Worm (Caenorhabditis elegans) whole organism, L3 larva: Measurements from ENCODE around the gene icln-1.

Experiments
- ama-1 ChIP-seq: fragments of 150-350 bp; optimal IDR thresholded peaks from 2 replicates; lab custom pipeline; 2018
- elt-3 ChIP-seq, 3 experiments: fragments of 150-350 bp in 1 of 3; sonication (generic microtip) in 2 of 3; optimal IDR thresholded peaks; 2 replicates in 2 of 3; 4 replicates in 1 of 3; lab custom pipeline; 2014 to 2017; ENCODE audit warnings: missing biosample characterization in 3 of 3, missing genetic modification characterization in 3 of 3
- jun-1 ChIP-seq: fragments of 150-350 bp; optimal IDR thresholded peaks from 2 replicates; lab custom pipeline; 2014; ENCODE audit warnings: missing biosample characterization, missing genetic modification reagents, missing genetic modification characterization
- mml-1 ChIP-seq: fragments of 150-350 bp; sonication (generic microtip); optimal IDR thresholded peaks from 3 replicates; lab custom pipeline; 2014; ENCODE audit warnings: missing biosample characterization, missing genetic modification characterization
- nhr-67 ChIP-seq: fragments of 150-350 bp; optimal IDR thresholded peaks from 2 replicates; lab custom pipeline; 2014; ENCODE audit warnings: missing biosample characterization, missing genetic modification characterization
- snpc-4 ChIP-seq: fragments of 150-350 bp; optimal IDR thresholded peaks from 2 replicates; lab custom pipeline; 2014; ENCODE audit warnings: missing biosample characterization, missing genetic modification characterization
- unc-62 ChIP-seq: fragments of 150-350 bp; sonication (generic microtip); optimal IDR thresholded peaks from 4 replicates; lab custom pipeline; 2014; ENCODE audit warnings: missing biosample characterization, missing genetic modification reagents, missing genetic modification characterization
- ztf-4 ChIP-seq: fragments of 150-350 bp; optimal IDR thresholded peaks from 2 replicates; lab custom pipeline; 2014; ENCODE audit warnings: missing biosample characterization, missing genetic modification characterization

DNA sequence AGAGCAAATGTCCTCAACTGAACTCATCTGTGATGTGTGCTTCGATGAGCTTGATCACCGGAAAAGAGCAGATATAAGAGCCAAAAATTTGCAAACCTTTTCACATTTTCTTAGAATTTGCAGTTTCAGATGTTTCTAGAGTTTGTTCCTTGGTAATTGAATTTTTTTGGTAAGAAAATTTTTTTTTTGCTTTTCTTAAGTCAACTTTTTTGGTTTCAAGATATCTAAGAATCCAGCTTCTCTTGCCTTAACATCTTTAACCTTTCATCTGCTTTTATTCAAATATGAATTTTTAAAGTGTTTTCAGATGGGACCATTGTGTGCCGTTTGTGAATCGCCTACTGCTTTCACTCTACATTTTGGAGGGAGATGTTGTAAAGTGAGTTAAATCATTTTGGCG, 25.8 kb downstream of the icln-1 start, which contains the start of gene nhr-11:
- TF ChIP-seq elt-3 (tag; optimal IDR thresholded peaks at IDR 0.05; lab: Kevin White, UChicago) = no peak
- TF ChIP-seq jun-1 = no peak
- TF ChIP-seq nhr-67 (tag; lab: Kevin White, UChicago) = no peak
- TF ChIP-seq mml-1 (tag; lab: Kevin White, UChicago) = no peak
- TF ChIP-seq ztf-4 (tag; lab: Kevin White, UChicago) = no peak
- no peak for TF ChIP-seq unc-62 (GFP tag; lab: Kevin White, UChicago)
- TF ChIP-seq snpc-4 (tag; lab: Kevin White, UChicago) = no peak
- TF ChIP-seq ama-1 (lab: Kevin White, UChicago) = no peak
